Worm (Caenorhabditis elegans) whole organism, L4/young adult: ENCODE results near the gene F01F1.14.

Source experiments
- W03F9.2 ChIP-seq: fragments of 150-350 bp; optimal IDR thresholded peaks from 2 replicates; lab custom pipeline; 2014; ENCODE audit warnings: missing biosample characterization, missing genetic modification characterization
- him-1 ChIP-seq: sonication (generic microtip); optimal IDR thresholded peaks from 2 replicates; lab custom pipeline; 2016; ENCODE audit warnings: missing genotype, missing genetic modification reagents, missing genetic modification characterization, missing compliant biosample characterization

DNA sequence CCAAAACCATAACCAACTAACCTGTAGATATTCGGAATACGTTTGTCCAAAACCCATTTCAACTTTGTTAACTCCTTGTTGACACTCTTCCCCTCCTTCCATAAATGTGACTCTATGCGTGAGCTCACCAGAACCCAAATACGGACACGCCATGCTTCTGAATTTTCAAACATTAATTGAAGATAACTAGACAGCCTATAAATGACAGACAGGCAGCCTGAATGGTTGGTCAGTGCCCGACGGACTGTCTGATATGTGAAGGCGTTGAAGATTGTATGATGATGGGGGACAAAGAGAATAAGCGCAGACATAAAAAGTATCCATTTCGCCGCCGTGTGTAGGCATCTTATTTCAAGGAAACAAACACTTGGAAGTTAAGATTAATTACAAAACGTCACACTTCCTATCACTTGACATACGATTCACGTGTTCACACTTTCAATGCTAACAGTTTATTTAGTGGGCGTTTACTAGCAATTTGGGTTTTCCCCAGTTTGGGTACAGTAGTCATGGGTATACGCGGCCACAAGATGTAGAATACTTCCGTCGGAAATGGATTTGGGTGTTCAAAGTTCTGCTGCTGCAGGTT, 37.2 kb upstream of the F01F1.14 start, which contains the start of the genes tdo-2 and C28H8.2:
- TF ChIP-seq W03F9.2 (tag; lab: Kevin White, UChicago): no peak
- TF ChIP-seq him-1 (tag; lab: Kevin White, UChicago): no peak
